Worm (Caenorhabditis elegans): Measurements from ENCODE around the gene T06D8.10.
A peak's percentile ranks its signal among the peaks of the same experiment; 100 is the strongest.

Gene T06D8.10

ce11 chrII:11247414-11247813 is at the start of gene T06D8.10:
Gene T06D8.10 (minus strand): TSS chrII:11247514.
- TF ChIP-seq pes-1 (GFP tag; IDR thresholded peaks at IDR 0.05) (no peak), hnd-1 (tag; optimal IDR thresholded peaks at IDR 0.05) (no peak), hmg-4 (GFP tag; optimal IDR thresholded peaks at IDR 0.05) (no peak), tbx-11 (GFP tag; IDR thresholded peaks at IDR 0.05) (no peak), hmbx-1 (tag; optimal IDR thresholded peaks at IDR 0.05) (no peak), flt-1 (GFP tag; IDR thresholded peaks at IDR 0.05) (no peak), ceh-36 (tag; optimal IDR thresholded peaks at IDR 0.05) (no peak), B0310.2 (tag; optimal IDR thresholded peaks at IDR 0.05) (no peak), scrt-1 (GFP tag; IDR thresholded peaks at IDR 0.05) (no peak), F13C5.2 (tag; optimal IDR thresholded peaks at IDR 0.05) (no peak), aly-1 (tag; optimal IDR thresholded peaks at IDR 0.05) (no peak), tra-4 (tag; optimal IDR thresholded peaks at IDR 0.05) (no peak), tbx-37 (GFP tag; conservative IDR thresholded peaks at IDR 0.05) (no peak), ama-1 (optimal IDR thresholded peaks at IDR 0.05) (no peak), ceh-13 (GFP tag; optimal IDR thresholded peaks at IDR 0.05) (no peak), ets-7 (tag; optimal IDR thresholded peaks at IDR 0.05) (no peak), sea-1 (GFP tag; conservative IDR thresholded peaks at IDR 0.05) (no peak)

ce11 chrII:11293433-11293832 is 46.1 kb upstream of the T06D8.10 start, which contains the start of gene C47G2.4:
Gene C47G2.4 (minus strand): TSS chrII:11293606.
- TF ChIP-seq F13C5.2 (tag; optimal IDR thresholded peaks at IDR 0.05) (peak; percentile 4), hmg-4 (GFP tag; optimal IDR thresholded peaks at IDR 0.05) (no peak)

- no peak for TF ChIP-seq F13C5.2 (tag; optimal IDR thresholded peaks at IDR 0.05)
- TF ChIP-seq tbx-37 (GFP tag; conservative IDR thresholded peaks at IDR 0.05): peak; percentile 56; the same call in 1 of the 2 replicates
Observed at ce11 chrII:11290109-11290784, 42.9 kb upstream of the T06D8.10 start, which contains the start of gene C47G2.3. Gene C47G2.3 (minus strand): TSS chrII:11290159.

- TF ChIP-seq ets-7 (tag; optimal IDR thresholded peaks at IDR 0.05) (peak; percentile 73), aly-1 (tag; optimal IDR thresholded peaks at IDR 0.05) (no peak)
Observed at ce11 chrII:11288148-11288547, 40.8 kb upstream of the T06D8.10 start.

ce11 chrII:11286445-11286844 is 39.1 kb upstream of the T06D8.10 start:
- TF ChIP-seq sea-1 (GFP tag; conservative IDR thresholded peaks at IDR 0.05): no peak
- no peak for TF ChIP-seq tra-4 (tag; optimal IDR thresholded peaks at IDR 0.05)
- TF ChIP-seq tbx-11 (GFP tag; IDR thresholded peaks at IDR 0.05): no peak
- TF ChIP-seq F13C5.2 (tag; optimal IDR thresholded peaks at IDR 0.05): no peak

ce11 chrII:11285282-11285933 is 38.1 kb upstream of the T06D8.10 start:
- no peak for TF ChIP-seq hmg-4 (GFP tag; optimal IDR thresholded peaks at IDR 0.05)
- TF ChIP-seq hmbx-1 (tag; optimal IDR thresholded peaks at IDR 0.05): no peak
- no peak for TF ChIP-seq B0310.2 (tag; optimal IDR thresholded peaks at IDR 0.05)
- TF ChIP-seq tbx-11 (GFP tag; IDR thresholded peaks at IDR 0.05): no peak

- TF ChIP-seq hnd-1 (tag; optimal IDR thresholded peaks at IDR 0.05) (no peak), sea-1 (GFP tag; conservative IDR thresholded peaks at IDR 0.05) (no peak), tra-4 (tag; optimal IDR thresholded peaks at IDR 0.05) (no peak), ets-7 (tag; optimal IDR thresholded peaks at IDR 0.05) (no peak), tbx-37 (GFP tag; conservative IDR thresholded peaks at IDR 0.05) (no peak), B0310.2 (tag; optimal IDR thresholded peaks at IDR 0.05) (no peak), tbx-11 (GFP tag; IDR thresholded peaks at IDR 0.05) (no peak), ama-1 (optimal IDR thresholded peaks at IDR 0.05) (no peak), ceh-13 (GFP tag; optimal IDR thresholded peaks at IDR 0.05) (no peak), pes-1 (GFP tag; IDR thresholded peaks at IDR 0.05) (no peak), hmg-4 (GFP tag; optimal IDR thresholded peaks at IDR 0.05) (no peak), ceh-36 (tag; optimal IDR thresholded peaks at IDR 0.05) (no peak), hmbx-1 (tag; optimal IDR thresholded peaks at IDR 0.05) (no peak), flt-1 (GFP tag; IDR thresholded peaks at IDR 0.05) (no peak)
Observed at ce11 chrII:11284701-11285100, 37.4 kb upstream of the T06D8.10 start.

ce11 chrII:11283803-11284202 is 36.5 kb upstream of the T06D8.10 start:
- no peak for TF ChIP-seq aly-1 (tag; optimal IDR thresholded peaks at IDR 0.05)
- no peak for TF ChIP-seq scrt-1 (GFP tag; IDR thresholded peaks at IDR 0.05)
- no peak for TF ChIP-seq tbx-11 (GFP tag; IDR thresholded peaks at IDR 0.05)
- no peak for TF ChIP-seq hmg-4 (GFP tag; optimal IDR thresholded peaks at IDR 0.05)
- no peak for TF ChIP-seq pes-1 (GFP tag; IDR thresholded peaks at IDR 0.05)
- TF ChIP-seq hnd-1 (tag; optimal IDR thresholded peaks at IDR 0.05): no peak
- no peak for TF ChIP-seq ets-7 (tag; optimal IDR thresholded peaks at IDR 0.05)
- no peak for TF ChIP-seq tbx-37 (GFP tag; conservative IDR thresholded peaks at IDR 0.05)
- TF ChIP-seq B0310.2 (tag; optimal IDR thresholded peaks at IDR 0.05): no peak
- no peak for TF ChIP-seq sea-1 (GFP tag; conservative IDR thresholded peaks at IDR 0.05)
- TF ChIP-seq flt-1 (GFP tag; IDR thresholded peaks at IDR 0.05): no peak
- TF ChIP-seq ceh-13 (GFP tag; optimal IDR thresholded peaks at IDR 0.05): no peak
- no peak for TF ChIP-seq ceh-36 (tag; optimal IDR thresholded peaks at IDR 0.05)
- no peak for TF ChIP-seq tra-4 (tag; optimal IDR thresholded peaks at IDR 0.05)
- no peak for TF ChIP-seq hmbx-1 (tag; optimal IDR thresholded peaks at IDR 0.05)
- no peak for TF ChIP-seq F13C5.2 (tag; optimal IDR thresholded peaks at IDR 0.05)
